Worm (Caenorhabditis elegans) whole organism, late embryonic: ENCODE data around the gene srbc-57.

Experiments used
- dmd-4 ChIP-seq: sonication (generic microtip); optimal IDR thresholded peaks from 2 replicates; lab custom pipeline; 2016; ENCODE audit warnings: borderline replicate concordance, missing genetic modification characterization, missing compliant biosample characterization
- nfya-1 ChIP-seq: sonication (generic microtip); optimal IDR thresholded peaks from 2 replicates; lab custom pipeline; 2017; ENCODE audit warnings: missing genetic modification characterization, mild to moderate bottlenecking, missing compliant biosample characterization, antibody characterized with exemption, moderate library complexity
- rnt-1 ChIP-seq: sonication (generic microtip); optimal IDR thresholded peaks from 2 replicates; lab custom pipeline; 2016; ENCODE audit warnings: missing genetic modification characterization, missing compliant biosample characterization
- tbx-2 ChIP-seq: sonication (generic microtip); optimal IDR thresholded peaks from 2 replicates; lab custom pipeline; 2016; ENCODE audit warnings: missing genetic modification characterization, missing compliant biosample characterization

ce11 chrV:505191-505590 is 36.8 kb upstream of the srbc-57 start, which contains the start of gene srlf-19:
- no peak for TF ChIP-seq rnt-1 (tag; lab: Kevin White, UChicago)
- TF ChIP-seq dmd-4 (tag; lab: Kevin White, UChicago): no peak
- no peak for TF ChIP-seq nfya-1 (tag; lab: Kevin White, UChicago)
- TF ChIP-seq tbx-2 (tag; lab: Kevin White, UChicago): no peak
